Fruit fly (Drosophila melanogaster) whole organism: Measurements from ENCODE around the gene CG34260.

Experiments
- Dll ChIP-seq: fragments of >200 bp; optimal IDR thresholded peaks from 2 replicates; lab custom pipeline; 2017
- pan ChIP-seq: fragments of >200 bp; optimal IDR thresholded peaks from 2 replicates; lab custom pipeline; 2017
- psq ChIP-seq: fragments of >200 bp; optimal IDR thresholded peaks from 2 replicates; lab custom pipeline; 2017

DNA sequence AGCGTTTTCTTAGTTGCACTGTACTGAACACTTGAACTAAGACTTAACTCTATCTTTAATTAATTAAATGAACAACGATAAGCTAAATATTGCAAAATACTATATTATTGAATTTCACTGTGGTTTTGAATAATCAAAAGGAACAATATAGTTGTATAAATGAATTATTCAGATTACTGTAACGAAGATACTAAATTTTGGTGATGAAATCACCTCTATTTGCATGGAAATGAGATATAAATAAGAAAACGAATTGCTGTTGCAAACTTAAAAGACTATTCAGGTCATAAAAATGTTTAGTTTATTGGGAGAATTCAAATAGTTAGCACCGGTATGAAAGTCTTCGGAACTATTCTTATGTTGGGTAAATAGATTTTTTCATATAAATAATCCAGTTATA, 44.7 kb downstream of the CG34260 start, which contains the start of gene CG43251:
- TF ChIP-seq psq (lab: Kevin White, UChicago) (no peak), Dll (lab: Kevin White, UChicago) (no peak), pan (lab: Kevin White, UChicago) (no peak)
